Fruit fly (Drosophila melanogaster) whole organism, prepupa: ENCODE results near the gene CG33285.

Experiments used
- CG10631 ChIP-seq: fragments of 200-800 bp; sonication (Bioruptor generic); optimal IDR thresholded peaks from 2 replicates; lab custom pipeline; 2016; ENCODE audit warnings: missing biosample characterization, missing genetic modification characterization
- CG10669 ChIP-seq: fragments of 200-800 bp; sonication (Bioruptor generic); optimal IDR thresholded peaks from 3 replicates; lab custom pipeline; 2018; ENCODE audit warnings: missing biosample characterization, mild to moderate bottlenecking, missing genetic modification characterization, moderate library complexity
- CG3032 ChIP-seq: fragments of 200-800 bp; optimal IDR thresholded peaks from 2 replicates; lab custom pipeline; 2019; ENCODE audit warnings: missing biosample characterization, mild to moderate bottlenecking, missing genetic modification characterization, moderate library complexity
- CG32006 ChIP-seq: fragments of 200-800 bp; sonication (Bioruptor generic); optimal IDR thresholded peaks from 3 replicates; lab custom pipeline; 2017; ENCODE audit warnings: missing biosample characterization, mild to moderate bottlenecking, missing genetic modification characterization
- CG34406 ChIP-seq: fragments of 200-800 bp; sonication (Bioruptor generic); optimal IDR thresholded peaks from 3 replicates; lab custom pipeline; 2016; ENCODE audit warnings: missing biosample characterization, missing genetic modification characterization
- CG4318 ChIP-seq: fragments of 200-800 bp; sonication (Bioruptor generic); optimal IDR thresholded peaks from 3 replicates; lab custom pipeline; 2017; ENCODE audit warnings: missing biosample characterization, mild to moderate bottlenecking, missing genetic modification characterization
- CG6163 ChIP-seq: fragments of 200-800 bp; sonication (Bioruptor generic); IDR thresholded peaks from 3 replicates; pipeline ENCODE4 v1.3.6; 2022; ENCODE audit warnings: missing biosample characterization, missing genetic modification characterization
- CG6792 ChIP-seq: fragments of 200-800 bp; sonication (Bioruptor generic); optimal IDR thresholded peaks from 3 replicates; lab custom pipeline; 2016; ENCODE audit warnings: missing biosample characterization, missing genetic modification characterization
- CG6808 ChIP-seq: fragments of 200-800 bp; sonication (Bioruptor generic); optimal IDR thresholded peaks from 3 replicates; lab custom pipeline; 2017; ENCODE audit warnings: missing biosample characterization, missing genetic modification characterization, mild to moderate bottlenecking, moderate library complexity, missing genetic modification reagents
- CG7368 ChIP-seq: fragments of 200-800 bp; sonication (Bioruptor generic); optimal IDR thresholded peaks from 3 replicates; lab custom pipeline; 2016; ENCODE audit warnings: missing biosample characterization, missing genetic modification characterization
- CG8319 ChIP-seq: fragments of 200-800 bp; sonication (Bioruptor generic); optimal IDR thresholded peaks from 3 replicates; lab custom pipeline; 2016; ENCODE audit warnings: missing biosample characterization, missing genetic modification characterization
- CG8632 ChIP-seq: fragments of 200-800 bp; sonication (Bioruptor generic); optimal IDR thresholded peaks from 3 replicates; lab custom pipeline; 2016; ENCODE audit warnings: missing biosample characterization, missing genetic modification characterization
- CG9139 ChIP-seq: fragments of 200-800 bp; sonication (Bioruptor generic); optimal IDR thresholded peaks from 3 replicates; lab custom pipeline; 2017; ENCODE audit warnings: missing biosample characterization, mild to moderate bottlenecking, missing genetic modification characterization
- Eip75B ChIP-seq: fragments of 200-800 bp; sonication (Bioruptor generic); optimal IDR thresholded peaks from 3 replicates; lab custom pipeline; 2016; ENCODE audit warnings: missing biosample characterization, missing genetic modification characterization
- Eip78C ChIP-seq: fragments of 200-800 bp; sonication (Bioruptor generic); peaks from one replicate; lab custom pipeline; 2016; ENCODE audit warnings: missing biosample characterization, missing genetic modification characterization
- Ets21C ChIP-seq: fragments of 200-800 bp; sonication (Bioruptor generic); optimal IDR thresholded peaks from 3 replicates; lab custom pipeline; 2016; ENCODE audit warnings: missing biosample characterization, missing genetic modification characterization
- Gug ChIP-seq: fragments of 200-800 bp; sonication (Bioruptor generic); IDR thresholded peaks from 2 replicates; pipeline ENCODE4 v1.3.6; 2022; ENCODE audit warnings: missing biosample characterization, missing genetic modification characterization
- Hr38 ChIP-seq: sonication (Bioruptor generic); optimal IDR thresholded peaks from 2 replicates; lab custom pipeline; 2016; ENCODE audit warnings: missing biosample characterization, missing genetic modification characterization
- Hr4 ChIP-seq: fragments of 200-800 bp; sonication (Bioruptor generic); optimal IDR thresholded peaks from 3 replicates; lab custom pipeline; 2016; ENCODE audit warnings: missing biosample characterization, missing genetic modification characterization
- Lpt ChIP-seq: fragments of 200-800 bp; sonication (Bioruptor generic); optimal IDR thresholded peaks from 3 replicates; lab custom pipeline; 2016; ENCODE audit warnings: missing biosample characterization, missing genetic modification characterization
- OdsH ChIP-seq: fragments of 200-800 bp; sonication (Bioruptor generic); optimal IDR thresholded peaks from 3 replicates; lab custom pipeline; 2016; ENCODE audit warnings: missing biosample characterization, missing genetic modification characterization
- Smox ChIP-seq: fragments of 200-800 bp; sonication (Bioruptor generic); optimal IDR thresholded peaks from 3 replicates; lab custom pipeline; 2016; ENCODE audit warnings: missing biosample characterization, missing genetic modification characterization
- Sox102F ChIP-seq: fragments of 200-800 bp; sonication (Bioruptor generic); optimal IDR thresholded peaks from 2 replicates; lab custom pipeline; 2016; ENCODE audit warnings: missing biosample characterization, mild to moderate bottlenecking, missing genetic modification characterization
- Sox14 ChIP-seq: fragments of 200-800 bp; sonication (Bioruptor generic); optimal IDR thresholded peaks from 3 replicates; lab custom pipeline; 2016; ENCODE audit warnings: missing biosample characterization, missing genetic modification characterization
- Sox15 ChIP-seq: fragments of 200-800 bp; sonication (Bioruptor generic); optimal IDR thresholded peaks from 3 replicates; lab custom pipeline; 2016; ENCODE audit warnings: missing biosample characterization, missing genetic modification characterization
- dac ChIP-seq: fragments of 200-800 bp; sonication (Bioruptor generic); optimal IDR thresholded peaks from 2 replicates; lab custom pipeline; 2017; ENCODE audit warnings: missing biosample characterization, mild to moderate bottlenecking, missing genetic modification characterization
- dsx ChIP-seq: fragments of 200-800 bp; optimal IDR thresholded peaks from 3 replicates; lab custom pipeline; 2019; ENCODE audit warnings: missing biosample characterization, mild to moderate bottlenecking, missing genetic modification characterization, moderate library complexity; ENCODE audit not compliant: poor library complexity, severe bottlenecking
- lz ChIP-seq: fragments of 200-800 bp; sonication (Bioruptor generic); optimal IDR thresholded peaks from 3 replicates; lab custom pipeline; 2016; ENCODE audit warnings: missing biosample characterization, missing genetic modification characterization
- net ChIP-seq: fragments of 200-800 bp; sonication (Bioruptor generic); optimal IDR thresholded peaks from 3 replicates; lab custom pipeline; 2016; ENCODE audit warnings: missing biosample characterization, missing genetic modification characterization
- pdm3 ChIP-seq: fragments of 200-800 bp; sonication (Bioruptor generic); optimal IDR thresholded peaks from 3 replicates; lab custom pipeline; 2016; ENCODE audit warnings: missing biosample characterization, missing genetic modification characterization
- salr ChIP-seq, 2 experiments: fragments of 200-800 bp; sonication (Bioruptor generic); optimal IDR thresholded peaks; 3 replicates each; lab custom pipeline; 2016 to 2018; ENCODE audit warnings: missing biosample characterization in 2 of 2, missing genetic modification characterization in 2 of 2, mild to moderate bottlenecking in 1 of 2
- spab ChIP-seq: fragments of 200-800 bp; sonication (Bioruptor generic); optimal IDR thresholded peaks from 2 replicates; lab custom pipeline; 2017; ENCODE audit warnings: missing biosample characterization, mild to moderate bottlenecking, missing genetic modification characterization, missing genetic modification reagents
- ss ChIP-seq, 2 experiments: fragments of 200-800 bp; sonication (Bioruptor generic); optimal IDR thresholded peaks; 2 replicates in 1 of 2; 3 replicates in 1 of 2; lab custom pipeline; 2017 to 2018; ENCODE audit warnings: mild to moderate bottlenecking in 2 of 2, missing biosample characterization in 2 of 2, missing genetic modification characterization in 2 of 2, moderate library complexity in 1 of 2
- topi ChIP-seq: fragments of 200-800 bp; sonication (Bioruptor generic); optimal IDR thresholded peaks from 3 replicates; lab custom pipeline; 2016; ENCODE audit warnings: missing biosample characterization, missing genetic modification characterization
- vri ChIP-seq: fragments of 200-800 bp; sonication (Bioruptor generic); optimal IDR thresholded peaks from 3 replicates; lab custom pipeline; 2016; ENCODE audit warnings: missing biosample characterization, mild to moderate bottlenecking, missing genetic modification characterization

Gene CG33285

DNA sequence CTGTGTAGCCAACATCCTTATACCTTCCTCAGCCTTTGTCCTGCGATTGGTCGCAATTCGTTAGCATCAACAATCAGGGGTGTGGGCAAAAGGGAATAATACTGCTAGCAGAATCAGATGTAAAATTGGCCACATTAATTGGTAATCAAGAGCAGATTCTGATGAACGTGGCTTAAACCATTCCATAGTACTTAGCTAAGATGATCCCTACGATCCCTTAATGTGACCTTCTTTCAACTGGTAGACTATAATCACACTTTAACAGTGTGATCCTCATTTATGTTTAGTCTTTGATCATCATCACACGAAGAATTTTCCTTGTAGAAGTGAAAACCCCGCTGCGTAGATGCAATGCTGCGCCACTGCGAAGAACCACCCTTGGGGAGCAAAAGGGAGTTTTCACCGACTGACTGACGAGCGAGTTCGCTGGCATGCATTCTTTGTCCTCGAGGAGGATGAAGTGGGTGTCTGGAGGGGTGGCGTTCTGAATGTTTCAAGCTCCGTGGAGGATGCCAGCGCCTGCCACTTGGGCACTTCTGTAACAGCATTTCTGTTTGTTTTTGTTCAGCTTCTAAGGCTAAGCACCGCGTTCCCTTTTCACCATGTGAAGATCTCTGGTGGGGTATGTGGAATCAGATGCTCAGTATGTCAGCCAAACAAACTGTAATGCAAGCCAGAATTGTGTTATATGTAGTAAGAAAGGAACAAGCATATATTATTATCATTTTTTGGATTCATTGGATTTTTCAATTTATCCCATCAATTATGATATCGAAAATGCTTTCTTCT, 44.7 kb downstream of the CG33285 start (continued):
- TF ChIP-seq CG34406 (GFP tag; lab: Kevin White, UChicago) = no peak
- peak; percentile 8 for TF ChIP-seq topi
- peak; percentile 9 to 25 for TF ChIP-seq salr (GFP tag; optimal IDR thresholded peaks at IDR 0.05; lab: Kevin White, UChicago)
- TF ChIP-seq dsx (GFP tag; lab: Kevin White, UChicago) = peak; percentile 38
- no peak for TF ChIP-seq CG8632 (GFP tag; lab: Kevin White, UChicago)
- TF ChIP-seq pdm3 (GFP tag; lab: Kevin White, UChicago) = peak; percentile 40
- peak; percentile 66 for TF ChIP-seq CG3032 (tag; lab: Kevin White, UChicago)
- peak; percentile 18 for TF ChIP-seq lz (GFP tag; lab: Kevin White, UChicago)
- peak; percentile 19 for TF ChIP-seq Smox
- TF ChIP-seq CG6163 = no peak
- no peak for TF ChIP-seq Lpt (GFP tag; lab: Kevin White, UChicago)
- TF ChIP-seq CG32006 (GFP tag; lab: Kevin White, UChicago) = peak; percentile 58
- TF ChIP-seq OdsH (GFP tag; lab: Kevin White, UChicago) = peak; percentile 15
- peak; percentile 52 for TF ChIP-seq Eip75B
- peak; percentile 45 for TF ChIP-seq CG6792 (GFP tag; lab: Kevin White, UChicago)
- TF ChIP-seq CG4318 (GFP tag; lab: Kevin White, UChicago) = peak; percentile 50
- no peak for TF ChIP-seq Hr38 (GFP tag; lab: Kevin White, UChicago)
- TF ChIP-seq CG10631 (GFP tag; lab: Kevin White, UChicago) = peak; percentile 35
- peak; percentile 21 for TF ChIP-seq Sox14 (GFP tag; lab: Kevin White, UChicago)
- peak; percentile 51 for TF ChIP-seq CG10669 (GFP tag; lab: Kevin White, UChicago)
- no peak for TF ChIP-seq vri (GFP tag; lab: Kevin White, UChicago)
- TF ChIP-seq Sox102F = peak; percentile 8
- no peak for TF ChIP-seq Sox15 (GFP tag; lab: Kevin White, UChicago)
- peak; percentile 53 for TF ChIP-seq CG6808 (GFP tag; lab: Kevin White, UChicago)

DNA sequence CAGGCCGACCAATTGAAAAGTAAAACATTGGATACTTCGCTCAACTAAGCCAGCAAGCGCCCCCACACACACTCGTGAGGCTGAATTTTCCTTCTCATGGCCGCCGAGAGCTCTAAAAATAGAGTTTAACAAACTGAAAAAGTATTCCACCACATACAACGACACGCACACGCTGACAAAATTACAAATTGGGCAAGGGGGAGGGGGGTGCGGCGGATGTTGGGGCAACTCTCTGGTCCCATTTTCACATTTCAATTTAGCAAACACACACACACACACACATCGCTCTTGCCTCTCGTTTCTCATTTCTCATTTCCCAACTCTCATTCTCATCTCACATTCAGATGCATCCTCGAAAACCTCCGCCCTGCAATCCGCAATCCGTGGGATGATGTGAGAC, 45.4 kb downstream of the CG33285 start:
- TF ChIP-seq CG7368 (no peak), Ets21C (GFP tag; lab: Kevin White, UChicago) (no peak), Hr38 (GFP tag; lab: Kevin White, UChicago) (no peak), CG8319 (GFP tag; lab: Kevin White, UChicago) (no peak), spab (GFP tag; lab: Kevin White, UChicago) (no peak), Eip78C (GFP tag; lab: Kevin White, UChicago) (no peak), CG32006 (GFP tag; lab: Kevin White, UChicago) (no peak), net (no peak), ss (GFP tag; optimal IDR thresholded peaks at IDR 0.05; lab: Kevin White, UChicago) (no peak), lz (GFP tag; lab: Kevin White, UChicago) (no peak), Hr4 (GFP tag; lab: Kevin White, UChicago) (no peak), Lpt (GFP tag; lab: Kevin White, UChicago) (no peak), Gug (GFP tag; lab: Robert Waterston, UW) (no peak), dac (GFP tag; lab: Kevin White, UChicago) (no peak), CG9139 (GFP tag; lab: Kevin White, UChicago) (no peak), dsx (GFP tag; lab: Kevin White, UChicago) (no peak)
